Fruit fly (Drosophila melanogaster) whole organism, embryonic: ENCODE measurements around the gene nompC.
A peak's percentile ranks its signal among the peaks of the same experiment; 100 is the strongest.

Experiments used
- Antp ChIP-seq: fragments of 200-800 bp; sonication (Bioruptor generic); optimal IDR thresholded peaks from 3 replicates; lab custom pipeline; 2016; ENCODE audit warnings: missing biosample characterization, missing genetic modification characterization
- CG10431 ChIP-seq: fragments of 200-800 bp; sonication (Bioruptor generic); optimal IDR thresholded peaks from 3 replicates; lab custom pipeline; 2018; ENCODE audit warnings: missing biosample characterization, mild to moderate bottlenecking, missing genetic modification characterization
- CG11723 ChIP-seq: fragments of 200-800 bp; sonication (Bioruptor generic); optimal IDR thresholded peaks from 2 replicates; lab custom pipeline; 2017; ENCODE audit warnings: missing biosample characterization, mild to moderate bottlenecking, missing genetic modification characterization
- CG12071 ChIP-seq: fragments of 200-800 bp; sonication (Bioruptor generic); optimal IDR thresholded peaks from 3 replicates; lab custom pipeline; 2018; ENCODE audit warnings: missing biosample characterization, mild to moderate bottlenecking, missing genetic modification characterization
- CG12236 ChIP-seq: fragments of 200-800 bp; sonication (Bioruptor generic); optimal IDR thresholded peaks from 2 replicates; lab custom pipeline; 2016; ENCODE audit warnings: missing biosample characterization, missing genetic modification characterization
- CG12299 ChIP-seq: fragments of 200-800 bp; sonication (Bioruptor generic); optimal IDR thresholded peaks from 2 replicates; lab custom pipeline; 2018; ENCODE audit warnings: missing biosample characterization, mild to moderate bottlenecking, missing genetic modification characterization
- CG13296 ChIP-seq: fragments of 200-800 bp; sonication (Bioruptor generic); optimal IDR thresholded peaks from 3 replicates; lab custom pipeline; 2018; ENCODE audit warnings: missing biosample characterization, mild to moderate bottlenecking, missing genetic modification characterization
- CG15514 ChIP-seq: fragments of 200-800 bp; sonication (Bioruptor generic); optimal IDR thresholded peaks from 3 replicates; lab custom pipeline; 2017; ENCODE audit warnings: missing biosample characterization, missing genetic modification characterization, mild to moderate bottlenecking, moderate library complexity, missing genetic modification reagents
- CG16863 ChIP-seq: fragments of 200-800 bp; sonication (Bioruptor generic); optimal IDR thresholded peaks from 3 replicates; lab custom pipeline; 2016; ENCODE audit warnings: missing biosample characterization, missing genetic modification characterization
- CG18764 ChIP-seq: fragments of 200-800 bp; sonication (Bioruptor generic); optimal IDR thresholded peaks from 3 replicates; lab custom pipeline; 2016; ENCODE audit warnings: missing biosample characterization, missing genetic modification characterization
- CG3065 ChIP-seq: fragments of 200-800 bp; sonication (Bioruptor generic); optimal IDR thresholded peaks from 2 replicates; lab custom pipeline; 2016; ENCODE audit warnings: missing biosample characterization, missing genetic modification characterization
- CG31224 ChIP-seq: fragments of 200-800 bp; sonication (Bioruptor generic); IDR thresholded peaks from 2 replicates; pipeline ENCODE4 v1.3.6; 2022; ENCODE audit warnings: missing biosample characterization, missing genetic modification characterization
- CG31388 ChIP-seq: fragments of 200-800 bp; sonication (Bioruptor generic); optimal IDR thresholded peaks from 2 replicates; lab custom pipeline; 2016; ENCODE audit warnings: missing biosample characterization, missing genetic modification characterization
- CG33213 ChIP-seq: fragments of 200-800 bp; sonication (Bioruptor generic); optimal IDR thresholded peaks from 3 replicates; lab custom pipeline; 2016; ENCODE audit warnings: missing biosample characterization, missing genetic modification characterization
- CG4730 ChIP-seq: fragments of 200-800 bp; sonication (Bioruptor generic); IDR thresholded peaks from 2 replicates; pipeline ENCODE4 v1.3.6; 2022; ENCODE audit warnings: missing biosample characterization, missing genetic modification characterization
- CG4820 ChIP-seq: fragments of 200-800 bp; sonication (Bioruptor generic); optimal IDR thresholded peaks from 3 replicates; lab custom pipeline; 2016; ENCODE audit warnings: missing biosample characterization, missing genetic modification characterization
- CG6175 ChIP-seq: fragments of 200-800 bp; sonication (Bioruptor generic); IDR thresholded peaks from 3 replicates; pipeline ENCODE4 v1.3.6; 2022; ENCODE audit warnings: missing biosample characterization, missing genetic modification characterization
- CG6791 ChIP-seq: fragments of 200-800 bp; sonication (Bioruptor generic); IDR thresholded peaks from 3 replicates; pipeline ENCODE4 v1.3.6; 2022; ENCODE audit warnings: missing biosample characterization, missing genetic modification characterization; ENCODE audit not compliant: partially characterized antibody
- CG8765 ChIP-seq: fragments of 200-800 bp; sonication (Bioruptor generic); IDR thresholded peaks from 2 replicates; pipeline ENCODE4 v1.3.6; 2022; ENCODE audit warnings: missing biosample characterization, missing genetic modification characterization
- CG8944 ChIP-seq: fragments of 200-800 bp; sonication (Bioruptor generic); optimal IDR thresholded peaks from 3 replicates; lab custom pipeline; 2016; ENCODE audit warnings: missing biosample characterization, missing genetic modification characterization
- CG9437 ChIP-seq: fragments of 200-800 bp; sonication (Bioruptor generic); optimal IDR thresholded peaks from 2 replicates; lab custom pipeline; 2018; ENCODE audit warnings: missing biosample characterization, mild to moderate bottlenecking, missing genetic modification characterization
- D19B ChIP-seq: fragments of 200-800 bp; sonication (Bioruptor generic); optimal IDR thresholded peaks from 2 replicates; lab custom pipeline; 2017; ENCODE audit warnings: missing biosample characterization, mild to moderate bottlenecking, missing genetic modification characterization
- Doc3 ChIP-seq: fragments of 200-800 bp; sonication (Bioruptor generic); IDR thresholded peaks from 3 replicates; pipeline ENCODE4 v1.3.6; 2022; ENCODE audit warnings: missing biosample characterization, missing genetic modification characterization; ENCODE audit not compliant: partially characterized antibody
- E2f1 ChIP-seq: fragments of 200-800 bp; sonication (Bioruptor generic); IDR thresholded peaks from 2 replicates; pipeline ENCODE4 v1.3.6; 2022; ENCODE audit warnings: missing biosample characterization, missing genetic modification characterization
- E2f2 ChIP-seq: fragments of 200-800 bp; sonication (Bioruptor generic); IDR thresholded peaks from 2 replicates; pipeline ENCODE4 v1.3.6; 2022; ENCODE audit warnings: missing biosample characterization, missing genetic modification characterization
- ERR ChIP-seq: fragments of 200-800 bp; sonication (Bioruptor generic); optimal IDR thresholded peaks from 2 replicates; lab custom pipeline; 2016; ENCODE audit warnings: missing biosample characterization, missing genetic modification characterization
- HLHmδ ChIP-seq: fragments of 200-800 bp; sonication (Bioruptor generic); optimal IDR thresholded peaks from 2 replicates; lab custom pipeline; 2018; ENCODE audit warnings: missing biosample characterization, mild to moderate bottlenecking, missing genetic modification characterization, moderate library complexity
- Hr3 ChIP-seq: fragments of 200-800 bp; sonication (Bioruptor generic); optimal IDR thresholded peaks from 3 replicates; lab custom pipeline; 2016; ENCODE audit warnings: missing biosample characterization, missing genetic modification characterization
- NC2α ChIP-seq: fragments of 200-800 bp; sonication (Bioruptor generic); optimal IDR thresholded peaks from 2 replicates; lab custom pipeline; 2016; ENCODE audit warnings: missing biosample characterization, missing genetic modification characterization
- NC2β ChIP-seq: fragments of 200-800 bp; sonication (Bioruptor generic); optimal IDR thresholded peaks from 2 replicates; lab custom pipeline; 2016; ENCODE audit warnings: missing biosample characterization, missing genetic modification characterization
- Ptx1 ChIP-seq: fragments of 200-800 bp; sonication (Bioruptor generic); IDR thresholded peaks from 2 replicates; pipeline ENCODE4 v1.3.6; 2022; ENCODE audit warnings: missing biosample characterization, missing genetic modification characterization
- Rfx ChIP-seq: fragments of 200-800 bp; sonication (Bioruptor generic); IDR thresholded peaks from 2 replicates; pipeline ENCODE4 v1.3.6; 2022; ENCODE audit warnings: missing biosample characterization, missing genetic modification characterization
- Side ChIP-seq: fragments of 200-800 bp; sonication (Bioruptor generic); optimal IDR thresholded peaks from 2 replicates; lab custom pipeline; 2016; ENCODE audit warnings: missing biosample characterization, missing genetic modification characterization
- Sry-β ChIP-seq: fragments of 200-800 bp; sonication (Bioruptor generic); optimal IDR thresholded peaks from 2 replicates; lab custom pipeline; 2018; ENCODE audit warnings: missing biosample characterization, mild to moderate bottlenecking, missing genetic modification characterization, moderate library complexity
- Vsx1 ChIP-seq: fragments of 200-800 bp; sonication (Bioruptor generic); optimal IDR thresholded peaks from 2 replicates; lab custom pipeline; 2017; ENCODE audit warnings: missing biosample characterization, mild to moderate bottlenecking, missing genetic modification characterization, missing genetic modification reagents
- cg ChIP-seq: fragments of 200-800 bp; sonication (Bioruptor generic); optimal IDR thresholded peaks from 3 replicates; lab custom pipeline; 2019; ENCODE audit warnings: missing biosample characterization, mild to moderate bottlenecking, missing genetic modification characterization, moderate library complexity
- crc ChIP-seq: fragments of 200-800 bp; sonication (Bioruptor generic); optimal IDR thresholded peaks from 2 replicates; lab custom pipeline; 2016; ENCODE audit warnings: missing biosample characterization, missing genetic modification characterization
- crp ChIP-seq, 2 experiments: fragments of 200-800 bp; sonication (Bioruptor generic); optimal IDR thresholded peaks; 2 replicates in 1 of 2; 3 replicates in 1 of 2; lab custom pipeline; 2017; ENCODE audit warnings: missing biosample characterization in 2 of 2, missing genetic modification characterization in 2 of 2, mild to moderate bottlenecking in 1 of 2, moderate library complexity in 1 of 2
- dimm ChIP-seq: fragments of 200-800 bp; sonication (Bioruptor generic); IDR thresholded peaks from 2 replicates; pipeline ENCODE4 v1.3.6; 2022; ENCODE audit warnings: missing biosample characterization, missing genetic modification characterization
- esg ChIP-seq: fragments of 200-800 bp; sonication (Bioruptor generic); conservative IDR thresholded peaks from 2 replicates; pipeline ENCODE4 v1.3.6; 2022; ENCODE audit warnings: missing biosample characterization, missing genetic modification characterization
- gcm ChIP-seq: fragments of 200-800 bp; sonication (Bioruptor generic); optimal IDR thresholded peaks from 2 replicates; lab custom pipeline; 2019; ENCODE audit warnings: missing biosample characterization, mild to moderate bottlenecking, missing genetic modification characterization, moderate library complexity
- hbn ChIP-seq: fragments of 200-800 bp; sonication (Bioruptor generic); IDR thresholded peaks from 2 replicates; pipeline ENCODE4 v1.3.6; 2022; ENCODE audit warnings: missing biosample characterization, missing genetic modification characterization; ENCODE audit not compliant: partially characterized antibody
- mld ChIP-seq: fragments of 200-800 bp; sonication (Bioruptor generic); IDR thresholded peaks from 3 replicates; pipeline ENCODE4 v1.3.6; 2022; ENCODE audit warnings: missing biosample characterization, missing genetic modification characterization; ENCODE audit not compliant: partially characterized antibody
- nerfin-2 ChIP-seq: fragments of 200-800 bp; sonication (Bioruptor generic); IDR thresholded peaks from 2 replicates; pipeline ENCODE4 v1.3.6; 2022; ENCODE audit warnings: missing biosample characterization, missing genetic modification characterization; ENCODE audit not compliant: partially characterized antibody
- p53 ChIP-seq: fragments of 200-800 bp; sonication (Bioruptor generic); optimal IDR thresholded peaks from 2 replicates; lab custom pipeline; 2016; ENCODE audit warnings: missing biosample characterization, missing genetic modification characterization
- rib ChIP-seq: fragments of 200-800 bp; sonication (Bioruptor generic); IDR thresholded peaks from 2 replicates; pipeline ENCODE4 v1.3.6; 2022; ENCODE audit warnings: missing biosample characterization, missing genetic modification characterization
- sna ChIP-seq: fragments of 200-800 bp; sonication (Bioruptor generic); IDR thresholded peaks from 2 replicates; pipeline ENCODE4 v1.3.6; 2022; ENCODE audit warnings: missing biosample characterization, missing genetic modification characterization; ENCODE audit not compliant: partially characterized antibody
- tgo ChIP-seq: fragments of 200-800 bp; sonication (Bioruptor generic); IDR thresholded peaks from 3 replicates; pipeline ENCODE4 v1.3.6; 2022; ENCODE audit warnings: missing biosample characterization, missing genetic modification characterization
- tio ChIP-seq: fragments of 200-800 bp; sonication (Bioruptor generic); optimal IDR thresholded peaks from 2 replicates; lab custom pipeline; 2017; ENCODE audit warnings: missing biosample characterization, missing genetic modification characterization, inconsistent platforms
- vfl ChIP-seq: fragments of 200-800 bp; sonication (Bioruptor generic); optimal IDR thresholded peaks from 2 replicates; lab custom pipeline; 2016; ENCODE audit warnings: missing biosample characterization, missing genetic modification characterization

nompC gene

DNA sequence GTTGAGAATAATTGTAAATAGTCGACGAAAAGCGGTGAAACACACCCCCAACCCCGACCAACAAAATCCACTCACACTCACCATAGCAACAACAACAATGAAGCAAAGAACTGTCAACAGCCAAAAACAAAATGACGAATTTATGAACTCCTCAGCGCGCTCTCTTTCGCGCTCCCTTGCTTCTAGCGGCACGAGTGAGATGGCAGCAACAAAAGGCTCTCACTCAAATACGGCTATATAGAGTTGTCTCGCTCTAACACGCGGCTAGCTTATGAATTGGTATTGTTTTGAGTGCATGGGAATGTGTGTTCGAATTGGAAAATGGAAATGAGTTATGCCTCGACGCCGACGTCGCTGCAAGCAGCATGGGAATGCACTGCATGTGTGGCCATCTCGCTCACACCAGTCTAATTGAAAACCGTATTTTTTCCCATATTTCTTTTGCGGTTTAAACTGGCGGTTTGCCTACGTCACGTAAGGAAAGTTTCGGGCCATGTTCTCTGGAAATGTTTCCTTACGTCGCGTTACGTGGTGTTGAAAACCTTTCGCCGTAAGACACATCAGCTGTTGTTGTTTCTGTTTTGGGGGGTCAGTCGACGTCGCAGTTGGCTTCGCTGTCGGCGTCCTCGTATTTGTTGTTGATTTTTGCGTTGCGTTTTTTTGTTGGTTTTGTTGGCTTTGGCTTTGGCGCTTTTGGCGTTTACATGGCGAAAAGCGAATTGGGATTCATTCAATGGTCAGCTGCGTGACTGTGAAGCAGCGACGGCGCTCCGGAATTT lies 57.7 kb downstream of the nompC start, which contains the start of gene H15 (continued):
- TF ChIP-seq CG16863 = no peak
- TF ChIP-seq Sry-β (GFP tag; lab: Kevin White, UChicago) = no peak
- TF ChIP-seq crp (GFP tag; optimal IDR thresholded peaks at IDR 0.05; lab: Kevin White, UChicago) = no peak
- TF ChIP-seq CG12299 (tag; lab: Kevin White, UChicago) = no peak
- TF ChIP-seq CG6175 (GFP tag; lab: Robert Waterston, UW) = no peak
- no peak for TF ChIP-seq CG3065 (GFP tag; lab: Kevin White, UChicago)
- TF ChIP-seq CG11723 (GFP tag; lab: Kevin White, UChicago) = no peak
- TF ChIP-seq CG6791 (GFP tag; lab: Robert Waterston, UW) = peak; percentile 16; the same call in 1 of the 3 replicates
- TF ChIP-seq esg (GFP tag; lab: Robert Waterston, UW) = no peak
- no peak for TF ChIP-seq CG13296
- TF ChIP-seq E2f2 (GFP tag; lab: Robert Waterston, UW) = no peak
- TF ChIP-seq E2f1 (GFP tag; lab: Robert Waterston, UW) = no peak
- no peak for TF ChIP-seq rib (GFP tag; lab: Robert Waterston, UW)
- no peak for TF ChIP-seq Side (GFP tag; lab: Kevin White, UChicago)
- TF ChIP-seq CG4730 (GFP tag; lab: Robert Waterston, UW) = no peak
- TF ChIP-seq CG18764 (GFP tag; lab: Kevin White, UChicago) = no peak
- no peak for TF ChIP-seq ERR (GFP tag; lab: Kevin White, UChicago)
- no peak for TF ChIP-seq CG12236 (GFP tag; lab: Kevin White, UChicago)
- TF ChIP-seq Rfx (GFP tag; lab: Robert Waterston, UW) = no peak
- peak; percentile 70 for TF ChIP-seq cg (GFP tag; lab: Kevin White, UChicago)
- TF ChIP-seq D19B = no peak
- TF ChIP-seq vfl (GFP tag; lab: Kevin White, UChicago) = no peak
- peak; percentile 75 for TF ChIP-seq nerfin-2 (GFP tag; lab: Robert Waterston, UW)
- no peak for TF ChIP-seq Hr3 (GFP tag; lab: Kevin White, UChicago)
- TF ChIP-seq sna = peak; percentile 31; the same call in 1 of the 2 replicates
- TF ChIP-seq tgo (GFP tag; lab: Robert Waterston, UW) = no peak
- TF ChIP-seq tio (GFP tag; lab: Kevin White, UChicago) = no peak
- TF ChIP-seq p53 (GFP tag; lab: Kevin White, UChicago) = no peak
- TF ChIP-seq dimm (GFP tag; lab: Robert Waterston, UW) = no peak
- no peak for TF ChIP-seq hbn (GFP tag; lab: Robert Waterston, UW)
- no peak for TF ChIP-seq CG4820 (GFP tag; lab: Kevin White, UChicago)
- peak; percentile 92 for TF ChIP-seq CG9437 (GFP tag; lab: Kevin White, UChicago)
- no peak for TF ChIP-seq CG10431 (GFP tag; lab: Kevin White, UChicago)
- TF ChIP-seq Doc3 (GFP tag; lab: Robert Waterston, UW) = no peak
- no peak for TF ChIP-seq CG8765 (GFP tag; lab: Robert Waterston, UW)
- no peak for TF ChIP-seq NC2α (GFP tag; lab: Kevin White, UChicago)
- TF ChIP-seq CG31224 (GFP tag; lab: Robert Waterston, UW) = no peak
- no peak for TF ChIP-seq CG8944 (GFP tag; lab: Kevin White, UChicago)
- TF ChIP-seq Ptx1 (GFP tag; lab: Robert Waterston, UW) = no peak
- TF ChIP-seq NC2β (GFP tag; lab: Kevin White, UChicago) = no peak
- TF ChIP-seq mld (GFP tag; lab: Robert Waterston, UW) = no peak
- no peak for TF ChIP-seq crc (GFP tag; lab: Kevin White, UChicago)
- TF ChIP-seq HLHmδ (GFP tag; lab: Kevin White, UChicago) = no peak
- TF ChIP-seq Vsx1 (GFP tag; lab: Kevin White, UChicago) = no peak
- TF ChIP-seq CG31388 (GFP tag; lab: Kevin White, UChicago) = no peak
- TF ChIP-seq CG12071 = no peak
- no peak for TF ChIP-seq CG33213
- TF ChIP-seq gcm (GFP tag; lab: Kevin White, UChicago) = no peak
- no peak for TF ChIP-seq Antp (GFP tag; lab: Kevin White, UChicago)
- no peak for TF ChIP-seq CG15514 (GFP tag; lab: Kevin White, UChicago)
